Worm (Caenorhabditis elegans) whole organism, early embryonic: ENCODE measurements around the gene nlp-53.

ENCODE experiments used
- aly-1 ChIP-seq: sonication (generic microtip); optimal IDR thresholded peaks from 2 replicates; lab custom pipeline; 2016; ENCODE audit warnings: missing genetic modification characterization, missing compliant biosample characterization
- ama-1 ChIP-seq: fragments of 150-350 bp; optimal IDR thresholded peaks from 2 replicates; lab custom pipeline; 2014
- ceh-13 ChIP-seq: fragments of 200-800 bp; sonication (Bioruptor generic); optimal IDR thresholded peaks from 2 replicates; lab custom pipeline; 2018; ENCODE audit warnings: mild to moderate bottlenecking, missing genetic modification characterization, missing compliant biosample characterization
- ets-7 ChIP-seq: sonication (generic microtip); optimal IDR thresholded peaks from 2 replicates; lab custom pipeline; 2016; ENCODE audit warnings: missing genotype, missing genetic modification characterization, missing compliant biosample characterization
- flt-1 ChIP-seq: fragments of 200-800 bp; sonication (Bioruptor generic); IDR thresholded peaks from 2 replicates; pipeline ENCODE4 v1.3.6; 2022; ENCODE audit warnings: missing genetic modification characterization, missing compliant biosample characterization
- sea-1 ChIP-seq: fragments of 200-800 bp; sonication (Bioruptor generic); conservative IDR thresholded peaks from 2 replicates; pipeline ENCODE4 v1.3.6; 2022; ENCODE audit warnings: missing genetic modification characterization, missing compliant biosample characterization
- tbx-11 ChIP-seq: fragments of 200-800 bp; sonication (Bioruptor generic); IDR thresholded peaks from 2 replicates; pipeline ENCODE4 v1.3.6; 2022; ENCODE audit warnings: missing genetic modification characterization, missing compliant biosample characterization
- tbx-37 ChIP-seq: fragments of 200-800 bp; sonication (Bioruptor generic); conservative IDR thresholded peaks from 2 replicates; pipeline ENCODE4 v1.3.6; 2022; ENCODE audit warnings: missing genetic modification reagents, missing genetic modification characterization, missing compliant biosample characterization
- tra-4 ChIP-seq: sonication (generic microtip); optimal IDR thresholded peaks from 2 replicates; lab custom pipeline; 2017; ENCODE audit warnings: missing genetic modification characterization, missing compliant biosample characterization

DNA sequence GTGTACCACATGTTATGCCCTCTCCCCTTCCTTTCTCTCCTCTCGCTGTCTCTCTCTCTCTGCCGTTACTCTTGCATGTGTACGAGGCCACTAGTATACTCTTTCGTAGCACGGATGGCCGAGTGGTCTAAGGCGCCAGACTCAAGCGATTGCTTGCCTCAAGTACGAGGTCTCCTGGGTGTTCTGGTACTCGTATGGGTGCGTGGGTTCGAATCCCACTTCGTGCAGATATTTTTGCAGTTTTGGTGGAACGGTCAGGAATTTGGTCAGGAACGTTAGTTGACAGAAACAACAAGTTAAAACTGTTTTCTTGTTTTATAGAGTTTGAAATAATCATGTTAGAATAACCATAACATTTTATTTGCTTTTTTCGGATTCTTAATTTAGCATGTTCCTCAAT, 46.8 kb downstream of the nlp-53 start:
- TF ChIP-seq ceh-13 (GFP tag; lab: Kevin White, UChicago) (peak; percentile 99), ama-1 (lab: Kevin White, UChicago) (no peak), sea-1 (peak; percentile 100), flt-1 (GFP tag; lab: Robert Waterston, UW) (peak; percentile 99), tbx-11 (GFP tag; lab: Robert Waterston, UW) (peak; percentile 99), ets-7 (tag; lab: Kevin White, UChicago) (peak; percentile 97), tbx-37 (peak; percentile 99), aly-1 (tag; lab: Kevin White, UChicago) (peak; percentile 99), tra-4 (tag; lab: Kevin White, UChicago) (peak; percentile 98)
